Fruit fly (Drosophila melanogaster) whole organism: ENCODE data around the gene Eig71Ea.

Experiments
- CG8478 ChIP-seq: fragments of >200 bp; optimal IDR thresholded peaks from 2 replicates; lab custom pipeline; 2018; ENCODE audit warnings: inconsistent platforms
- Dll ChIP-seq: fragments of >200 bp; optimal IDR thresholded peaks from 2 replicates; lab custom pipeline; 2017
- EcR ChIP-seq, 2 experiments: fragments of >200 bp; optimal IDR thresholded peaks; 2 replicates each; lab custom pipeline; 2017; ENCODE audit warnings: missing biosample characterization in 2 of 2, missing genetic modification characterization in 2 of 2, missing genetic modification reagents in 2 of 2
- pan ChIP-seq: fragments of >200 bp; optimal IDR thresholded peaks from 2 replicates; lab custom pipeline; 2017
- psq ChIP-seq: fragments of >200 bp; optimal IDR thresholded peaks from 2 replicates; lab custom pipeline; 2017
- usp ChIP-seq: fragments of >200 bp; optimal IDR thresholded peaks from 2 replicates; lab custom pipeline; 2017; ENCODE audit warnings: missing biosample characterization, missing genetic modification characterization, mixed read lengths

Gene Eig71Ea

dm6 chr3L:15610109-15610508, 39.4 kb downstream of the Eig71Ea start, which contains the start of gene CG7650:
CG7650 (minus strand) TSS chr3L:15610386.
- TF ChIP-seq EcR (GFP tag; optimal IDR thresholded peaks at IDR 0.05; lab: Kevin White, UChicago) (no peak), usp (GFP tag; lab: Kevin White, UChicago) (no peak), Dll (lab: Kevin White, UChicago) (no peak), pan (no peak), psq (lab: Kevin White, UChicago) (no peak), CG8478 (no peak)

- TF ChIP-seq EcR (GFP tag; optimal IDR thresholded peaks at IDR 0.05; lab: Kevin White, UChicago) (no peak), psq (lab: Kevin White, UChicago) (no peak), Dll (lab: Kevin White, UChicago) (no peak), pan (no peak), CG8478 (no peak), usp (GFP tag; lab: Kevin White, UChicago) (no peak)
Observed at dm6 chr3L:15604979-15605378, 44.5 kb downstream of the Eig71Ea start.

- no peak for TF ChIP-seq psq (lab: Kevin White, UChicago)
- no peak for TF ChIP-seq usp (GFP tag; lab: Kevin White, UChicago)
- no peak for TF ChIP-seq CG8478
- TF ChIP-seq Dll (lab: Kevin White, UChicago): no peak
- no peak for TF ChIP-seq pan
- TF ChIP-seq EcR (GFP tag; optimal IDR thresholded peaks at IDR 0.05; lab: Kevin White, UChicago): no peak
Observed at dm6 chr3L:15600051-15600450, 49.4 kb downstream of the Eig71Ea start.

dm6 chr3L:15599190-15599589, 50.3 kb downstream of the Eig71Ea start:
- TF ChIP-seq usp (GFP tag; lab: Kevin White, UChicago): no peak
